Fruit fly (Drosophila melanogaster) whole organism: ENCODE results near the gene ara.

ENCODE experiments used
- CG8478 ChIP-seq: fragments of >200 bp; optimal IDR thresholded peaks from 2 replicates; lab custom pipeline; 2018; ENCODE audit warnings: inconsistent platforms
- Dll ChIP-seq: fragments of >200 bp; optimal IDR thresholded peaks from 2 replicates; lab custom pipeline; 2017
- EcR ChIP-seq, 2 experiments: fragments of >200 bp; optimal IDR thresholded peaks; 2 replicates each; lab custom pipeline; 2017; ENCODE audit warnings: missing biosample characterization in 2 of 2, missing genetic modification characterization in 2 of 2, missing genetic modification reagents in 2 of 2
- pan ChIP-seq: fragments of >200 bp; optimal IDR thresholded peaks from 2 replicates; lab custom pipeline; 2017
- psq ChIP-seq: fragments of >200 bp; optimal IDR thresholded peaks from 2 replicates; lab custom pipeline; 2017
- usp ChIP-seq: fragments of >200 bp; optimal IDR thresholded peaks from 2 replicates; lab custom pipeline; 2017; ENCODE audit warnings: missing biosample characterization, missing genetic modification characterization, mixed read lengths

Gene ara

dm6 chr3L:12601190-12601863 is 20.9 kb downstream of the ara start:
- no peak for TF ChIP-seq psq (lab: Kevin White, UChicago)
- TF ChIP-seq EcR (GFP tag; optimal IDR thresholded peaks at IDR 0.05; lab: Kevin White, UChicago): no peak
- TF ChIP-seq pan: no peak
- TF ChIP-seq Dll (lab: Kevin White, UChicago): no peak
- TF ChIP-seq usp (GFP tag; lab: Kevin White, UChicago): no peak
- TF ChIP-seq CG8478 (lab: Kevin White, UChicago): no peak

- TF ChIP-seq psq (lab: Kevin White, UChicago): no peak
- TF ChIP-seq EcR (GFP tag; optimal IDR thresholded peaks at IDR 0.05; lab: Kevin White, UChicago): no peak
- TF ChIP-seq CG8478 (lab: Kevin White, UChicago): no peak
Observed at dm6 chr3L:12606292-12606691, 25.8 kb downstream of the ara start.

dm6 chr3L:12609387-12609799 is 28.9 kb downstream of the ara start, which contains the start of gene caup:
caup (plus strand) TSS chr3L:12609631.
- peak; percentile 77 for TF ChIP-seq Dll (lab: Kevin White, UChicago)
- TF ChIP-seq EcR (GFP tag; optimal IDR thresholded peaks at IDR 0.05; lab: Kevin White, UChicago): no peak
- no peak for TF ChIP-seq usp (GFP tag; lab: Kevin White, UChicago)
- TF ChIP-seq psq (lab: Kevin White, UChicago): no peak
- TF ChIP-seq CG8478 (lab: Kevin White, UChicago): peak; percentile 85
- TF ChIP-seq pan: no peak

dm6 chr3L:12615049-12615448 is 34.6 kb downstream of the ara start:
- TF ChIP-seq Dll (lab: Kevin White, UChicago) (peak; percentile 17), CG8478 (lab: Kevin White, UChicago) (no peak), EcR (GFP tag; optimal IDR thresholded peaks at IDR 0.05; lab: Kevin White, UChicago) (no peak)

dm6 chr3L:12616400-12616799 is 35.9 kb downstream of the ara start:
- TF ChIP-seq EcR (GFP tag; optimal IDR thresholded peaks at IDR 0.05; lab: Kevin White, UChicago) (no peak), CG8478 (lab: Kevin White, UChicago) (no peak), Dll (lab: Kevin White, UChicago) (no peak), usp (GFP tag; lab: Kevin White, UChicago) (no peak), pan (no peak), psq (lab: Kevin White, UChicago) (no peak)

dm6 chr3L:12618824-12619370 is 38.4 kb downstream of the ara start:
- no peak for TF ChIP-seq CG8478 (lab: Kevin White, UChicago)
- TF ChIP-seq EcR (GFP tag; optimal IDR thresholded peaks at IDR 0.05; lab: Kevin White, UChicago): no peak
- TF ChIP-seq pan: no peak
- no peak for TF ChIP-seq usp (GFP tag; lab: Kevin White, UChicago)
- TF ChIP-seq Dll (lab: Kevin White, UChicago): no peak
- TF ChIP-seq psq (lab: Kevin White, UChicago): no peak

- no peak for TF ChIP-seq CG8478 (lab: Kevin White, UChicago)
- no peak for TF ChIP-seq psq (lab: Kevin White, UChicago)
- no peak for TF ChIP-seq pan
- TF ChIP-seq usp (GFP tag; lab: Kevin White, UChicago): no peak
- TF ChIP-seq EcR (GFP tag; optimal IDR thresholded peaks at IDR 0.05; lab: Kevin White, UChicago): no peak
- TF ChIP-seq Dll (lab: Kevin White, UChicago): no peak
Observed at dm6 chr3L:12621862-12622261, 41.4 kb downstream of the ara start.

dm6 chr3L:12627703-12628102 is 47.2 kb downstream of the ara start:
- TF ChIP-seq Dll (lab: Kevin White, UChicago): peak; percentile 42
- no peak for TF ChIP-seq usp (GFP tag; lab: Kevin White, UChicago)
- no peak for TF ChIP-seq EcR (GFP tag; optimal IDR thresholded peaks at IDR 0.05; lab: Kevin White, UChicago)
- no peak for TF ChIP-seq pan
- TF ChIP-seq CG8478 (lab: Kevin White, UChicago): peak; percentile 44
- no peak for TF ChIP-seq psq (lab: Kevin White, UChicago)

dm6 chr3L:12635008-12635407 is 54.5 kb downstream of the ara start:
- TF ChIP-seq EcR (GFP tag; optimal IDR thresholded peaks at IDR 0.05; lab: Kevin White, UChicago) (no peak), usp (GFP tag; lab: Kevin White, UChicago) (no peak), CG8478 (lab: Kevin White, UChicago) (no peak), Dll (lab: Kevin White, UChicago) (no peak), psq (lab: Kevin White, UChicago) (no peak), pan (no peak)

- TF ChIP-seq Dll (lab: Kevin White, UChicago): no peak
- TF ChIP-seq psq (lab: Kevin White, UChicago): no peak
Observed at dm6 chr3L:12638345-12638744, 57.9 kb downstream of the ara start.

dm6 chr3L:12638919-12639607 is 58.6 kb downstream of the ara start:
- TF ChIP-seq CG8478 (lab: Kevin White, UChicago): no peak
- TF ChIP-seq Dll (lab: Kevin White, UChicago): no peak
- TF ChIP-seq EcR (GFP tag; optimal IDR thresholded peaks at IDR 0.05; lab: Kevin White, UChicago): no peak
- TF ChIP-seq usp (GFP tag; lab: Kevin White, UChicago): no peak
- TF ChIP-seq psq (lab: Kevin White, UChicago): no peak

dm6 chr3L:12639608-12639967 is 59.1 kb downstream of the ara start:
- TF ChIP-seq pan: no peak
